Fruit fly (Drosophila melanogaster): Measurements from ENCODE around the gene Sr-CIV.

DNA sequence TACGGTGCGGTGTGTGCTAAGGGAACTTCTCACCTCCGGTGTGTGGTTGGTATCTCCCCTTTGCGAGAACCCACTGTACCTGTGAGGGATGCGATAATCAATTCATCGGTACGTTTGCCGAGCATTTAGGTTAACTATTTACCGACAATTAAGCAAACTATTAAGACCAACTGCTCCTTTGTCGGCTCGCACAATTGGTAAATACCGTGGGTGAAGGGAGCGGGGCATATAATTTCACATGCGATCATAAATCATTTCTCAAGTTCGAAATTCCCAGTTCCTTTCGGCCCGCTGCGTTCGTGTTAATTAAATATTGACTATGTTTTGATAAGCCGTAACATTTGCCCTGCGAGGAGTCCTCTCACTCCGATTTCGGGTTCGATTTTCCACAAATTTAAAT, 25.0 kb upstream of the Sr-CIV start:
- no peak for TF ChIP-seq CG8478 (optimal IDR thresholded peaks at IDR 0.05)
- TF ChIP-seq CTCF (optimal IDR thresholded peaks at IDR 0.05): no peak
